Worm (Caenorhabditis elegans) whole organism, late embryonic: Measurements from ENCODE around the gene F47C12.7.

Source experiments
- K09A11.1 ChIP-seq: sonication (generic microtip); optimal IDR thresholded peaks from 2 replicates; lab custom pipeline; 2017; ENCODE audit warnings: antibody characterized with exemption, mild to moderate bottlenecking, missing genetic modification characterization, missing compliant biosample characterization; ENCODE audit not compliant: insufficient read depth
- ceh-19 ChIP-seq: fragments of 200-800 bp; sonication (Bioruptor generic); optimal IDR thresholded peaks from 2 replicates; lab custom pipeline; 2018; ENCODE audit warnings: mild to moderate bottlenecking, missing genetic modification characterization, missing compliant biosample characterization
- ceh-2 ChIP-seq: sonication (generic microtip); optimal IDR thresholded peaks from 2 replicates; lab custom pipeline; 2016; ENCODE audit warnings: missing genotype, missing genetic modification characterization, missing compliant biosample characterization
- ceh-22 ChIP-seq: sonication (generic microtip); optimal IDR thresholded peaks from 2 replicates; lab custom pipeline; 2017; ENCODE audit warnings: missing biosample characterization, missing genetic modification characterization
- dmd-4 ChIP-seq: sonication (generic microtip); optimal IDR thresholded peaks from 2 replicates; lab custom pipeline; 2016; ENCODE audit warnings: borderline replicate concordance, missing genetic modification characterization, missing compliant biosample characterization
- hlh-8 ChIP-seq: sonication (generic microtip); optimal IDR thresholded peaks from 2 replicates; lab custom pipeline; 2016; ENCODE audit warnings: missing genotype, missing genetic modification characterization, missing compliant biosample characterization
- lim-6 ChIP-seq: sonication (generic microtip); optimal IDR thresholded peaks from 2 replicates; lab custom pipeline; 2016; ENCODE audit warnings: missing genetic modification characterization, missing compliant biosample characterization
- madf-2 ChIP-seq: sonication (generic microtip); optimal IDR thresholded peaks from 2 replicates; lab custom pipeline; 2017; ENCODE audit warnings: missing genetic modification characterization, missing compliant biosample characterization
- nhr-232 ChIP-seq: sonication (generic microtip); optimal IDR thresholded peaks from 2 replicates; lab custom pipeline; 2016; ENCODE audit warnings: missing genetic modification characterization, missing compliant biosample characterization
- pros-1 ChIP-seq: fragments of 150-350 bp; optimal IDR thresholded peaks from 2 replicates; lab custom pipeline; 2014; ENCODE audit warnings: missing biosample characterization, missing genetic modification reagents, missing genetic modification characterization
- unc-86 ChIP-seq: sonication (generic microtip); optimal IDR thresholded peaks from 2 replicates; lab custom pipeline; 2016; ENCODE audit warnings: missing genetic modification characterization, missing compliant biosample characterization

DNA sequence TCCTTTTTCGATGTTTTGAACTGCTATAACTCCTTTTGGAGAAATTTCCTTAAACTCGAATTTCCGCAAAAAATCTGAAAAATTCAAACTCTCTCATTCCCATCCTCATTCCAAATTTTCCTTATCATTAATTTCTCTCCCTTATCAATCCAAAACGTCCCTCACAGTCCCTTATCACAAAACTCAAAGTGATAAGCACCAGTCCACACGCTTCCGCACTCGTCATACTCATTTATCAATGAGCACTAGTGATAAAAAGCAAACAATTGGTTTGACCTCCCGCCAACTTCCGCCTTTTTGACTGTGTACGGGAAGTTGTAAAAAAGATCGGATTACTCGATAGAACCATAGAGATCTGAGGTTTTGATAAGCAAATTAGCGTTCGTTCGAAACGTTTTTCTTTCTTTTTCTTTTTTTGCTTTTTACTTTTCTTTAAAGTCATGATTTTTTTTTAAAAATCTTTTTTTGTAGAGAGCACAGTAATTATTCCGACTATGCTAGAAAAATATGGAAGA, 6.6 kb downstream of the F47C12.7 start, which contains the start of gene clec-78:
- no peak for TF ChIP-seq ceh-19 (GFP tag; lab: Kevin White, UChicago)
- TF ChIP-seq ceh-2: no peak
- TF ChIP-seq dmd-4 (tag; lab: Kevin White, UChicago): no peak
- no peak for TF ChIP-seq lim-6 (tag; lab: Kevin White, UChicago)
- no peak for TF ChIP-seq hlh-8 (tag; lab: Kevin White, UChicago)
- no peak for TF ChIP-seq madf-2 (tag; lab: Kevin White, UChicago)
- TF ChIP-seq unc-86 (tag; lab: Kevin White, UChicago): no peak
- TF ChIP-seq ceh-22 (tag; lab: Kevin White, UChicago): no peak
- TF ChIP-seq K09A11.1 (tag; lab: Kevin White, UChicago): no peak
- no peak for TF ChIP-seq nhr-232 (tag; lab: Kevin White, UChicago)
- TF ChIP-seq pros-1 (tag; lab: Kevin White, UChicago): no peak
